Worm (Caenorhabditis elegans) whole organism, early embryonic: Measurements from ENCODE around the gene R52.6.

ENCODE experiments used
- B0310.2 ChIP-seq: sonication (generic microtip); optimal IDR thresholded peaks from 2 replicates; lab custom pipeline; 2016; ENCODE audit warnings: mild to moderate bottlenecking, missing genetic modification characterization, missing compliant biosample characterization
- F13C5.2 ChIP-seq: sonication (generic microtip); optimal IDR thresholded peaks from 2 replicates; lab custom pipeline; 2017; ENCODE audit warnings: mild to moderate bottlenecking, missing genetic modification characterization, inconsistent platforms, missing compliant biosample characterization
- aly-1 ChIP-seq: sonication (generic microtip); optimal IDR thresholded peaks from 2 replicates; lab custom pipeline; 2016; ENCODE audit warnings: missing genetic modification characterization, missing compliant biosample characterization
- ama-1 ChIP-seq: fragments of 150-350 bp; optimal IDR thresholded peaks from 2 replicates; lab custom pipeline; 2014
- ceh-13 ChIP-seq: fragments of 200-800 bp; sonication (Bioruptor generic); optimal IDR thresholded peaks from 2 replicates; lab custom pipeline; 2018; ENCODE audit warnings: mild to moderate bottlenecking, missing genetic modification characterization, missing compliant biosample characterization
- ceh-36 ChIP-seq: sonication (generic microtip); optimal IDR thresholded peaks from 2 replicates; lab custom pipeline; 2016; ENCODE audit warnings: missing genetic modification characterization, inconsistent platforms, missing compliant biosample characterization
- ets-7 ChIP-seq: sonication (generic microtip); optimal IDR thresholded peaks from 2 replicates; lab custom pipeline; 2016; ENCODE audit warnings: missing genotype, missing genetic modification characterization, missing compliant biosample characterization
- flt-1 ChIP-seq: fragments of 200-800 bp; sonication (Bioruptor generic); IDR thresholded peaks from 2 replicates; pipeline ENCODE4 v1.3.6; 2022; ENCODE audit warnings: missing genetic modification characterization, missing compliant biosample characterization
- hmbx-1 ChIP-seq: sonication (generic microtip); optimal IDR thresholded peaks from 2 replicates; lab custom pipeline; 2016; ENCODE audit warnings: mild to moderate bottlenecking, missing genetic modification characterization, missing compliant biosample characterization
- hmg-4 ChIP-seq: fragments of 200-800 bp; sonication (Bioruptor generic); optimal IDR thresholded peaks from 2 replicates; lab custom pipeline; 2018; ENCODE audit warnings: mild to moderate bottlenecking, missing genetic modification characterization, missing compliant biosample characterization
- hnd-1 ChIP-seq: sonication (generic microtip); optimal IDR thresholded peaks from 2 replicates; lab custom pipeline; 2016; ENCODE audit warnings: missing genetic modification characterization, missing compliant biosample characterization
- pes-1 ChIP-seq: fragments of 200-800 bp; sonication (Bioruptor generic); IDR thresholded peaks from 2 replicates; pipeline ENCODE4 v1.3.6; 2022; ENCODE audit warnings: missing genetic modification reagents, missing genetic modification characterization, missing compliant biosample characterization
- scrt-1 ChIP-seq: fragments of 200-800 bp; sonication (Bioruptor generic); IDR thresholded peaks from 2 replicates; pipeline ENCODE4 v1.3.6; 2022; ENCODE audit warnings: missing genetic modification characterization, missing compliant biosample characterization
- sea-1 ChIP-seq: fragments of 200-800 bp; sonication (Bioruptor generic); conservative IDR thresholded peaks from 2 replicates; pipeline ENCODE4 v1.3.6; 2022; ENCODE audit warnings: missing genetic modification characterization, missing compliant biosample characterization
- tbx-11 ChIP-seq: fragments of 200-800 bp; sonication (Bioruptor generic); IDR thresholded peaks from 2 replicates; pipeline ENCODE4 v1.3.6; 2022; ENCODE audit warnings: missing genetic modification characterization, missing compliant biosample characterization
- tbx-37 ChIP-seq: fragments of 200-800 bp; sonication (Bioruptor generic); conservative IDR thresholded peaks from 2 replicates; pipeline ENCODE4 v1.3.6; 2022; ENCODE audit warnings: missing genetic modification reagents, missing genetic modification characterization, missing compliant biosample characterization
- tra-4 ChIP-seq: sonication (generic microtip); optimal IDR thresholded peaks from 2 replicates; lab custom pipeline; 2017; ENCODE audit warnings: missing genetic modification characterization, missing compliant biosample characterization

The R52.6 gene

DNA sequence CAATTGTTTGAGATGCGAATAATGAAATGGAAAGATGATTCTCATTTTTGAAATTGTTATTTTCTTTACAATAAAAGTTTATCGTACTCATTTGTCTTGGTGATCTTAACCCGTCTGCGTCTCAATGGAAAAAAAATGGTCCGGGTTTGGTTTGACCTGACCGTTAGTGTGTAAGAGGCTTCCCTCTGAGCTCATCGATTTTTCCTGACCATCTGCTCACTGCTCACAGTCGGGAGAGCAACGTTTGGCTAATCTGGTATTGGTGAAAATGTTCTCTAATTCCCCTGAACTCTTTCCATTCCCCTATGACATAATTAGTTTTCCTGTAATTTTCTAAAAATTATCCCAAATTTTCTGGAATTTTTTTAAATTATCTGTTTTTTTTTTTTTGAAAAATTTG, 26.1 kb upstream of the R52.6 start:
- no peak for TF ChIP-seq ceh-36 (tag; lab: Kevin White, UChicago)

DNA sequence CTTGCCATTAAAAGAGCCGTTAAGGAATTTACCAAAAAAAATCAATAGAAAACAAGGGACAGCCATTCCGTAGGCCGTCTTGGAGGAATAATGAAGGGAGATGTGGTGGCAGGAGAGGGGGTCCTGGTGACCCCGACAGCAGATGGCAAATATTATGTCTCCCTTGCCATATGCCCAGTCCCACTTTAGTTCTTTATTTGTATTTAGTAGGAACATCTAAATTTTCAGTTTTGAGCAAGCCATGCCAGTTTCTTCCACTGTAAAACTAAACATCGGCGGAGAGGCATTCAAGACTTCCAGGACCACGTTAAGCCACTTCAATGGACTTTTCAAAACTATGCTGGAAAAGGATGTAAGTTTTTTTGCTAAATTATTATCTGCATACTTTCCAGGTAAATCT, 24.4 kb upstream of the R52.6 start, which contains the start of gene C40A11.4:
Gene C40A11.4, plus strand, starts transcription at position 188 of the 400 bp plus-strand sequence.
- TF ChIP-seq tra-4 (tag; lab: Kevin White, UChicago) (no peak), scrt-1 (GFP tag; lab: Robert Waterston, UW) (no peak), ama-1 (lab: Kevin White, UChicago) (no peak), hmbx-1 (tag; lab: Kevin White, UChicago) (no peak), flt-1 (GFP tag; lab: Robert Waterston, UW) (no peak), aly-1 (no peak), ceh-36 (tag; lab: Kevin White, UChicago) (no peak), F13C5.2 (tag; lab: Kevin White, UChicago) (no peak), tbx-11 (GFP tag; lab: Robert Waterston, UW) (no peak), B0310.2 (tag; lab: Kevin White, UChicago) (no peak), sea-1 (GFP tag; lab: Robert Waterston, UW) (no peak), hmg-4 (GFP tag; lab: Kevin White, UChicago) (no peak), ets-7 (tag; lab: Kevin White, UChicago) (no peak), ceh-13 (GFP tag; lab: Kevin White, UChicago) (no peak), tbx-37 (GFP tag; lab: Robert Waterston, UW) (no peak), pes-1 (GFP tag; lab: Robert Waterston, UW) (no peak), hnd-1 (tag; lab: Kevin White, UChicago) (no peak)

DNA sequence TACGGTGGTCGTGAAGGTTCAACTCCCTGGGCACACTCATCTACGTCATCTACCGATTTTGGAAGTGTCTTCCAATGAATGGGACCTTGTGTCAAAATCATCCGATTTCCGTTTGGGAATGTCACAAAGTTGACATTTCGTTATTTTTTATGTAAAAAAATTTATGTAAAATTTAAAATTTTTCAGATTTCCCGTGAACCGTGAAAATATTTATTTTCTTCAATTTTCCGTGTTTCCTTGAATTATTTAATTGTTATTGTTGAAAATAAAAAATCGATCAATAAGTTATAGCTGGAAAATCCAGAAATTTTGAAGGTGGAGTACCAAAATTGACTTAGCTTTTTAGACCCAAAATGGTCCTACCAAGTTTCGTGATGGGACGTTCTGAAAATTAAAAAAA, 22.8 kb upstream of the R52.6 start, which contains the start of gene hpo-7:
Gene hpo-7, minus strand, starts transcription at position 101 of the 400 bp plus-strand sequence.
- TF ChIP-seq tra-4 (tag; lab: Kevin White, UChicago) (no peak), ets-7 (tag; lab: Kevin White, UChicago) (no peak), hmbx-1 (tag; lab: Kevin White, UChicago) (no peak), ceh-13 (GFP tag; lab: Kevin White, UChicago) (no peak), pes-1 (GFP tag; lab: Robert Waterston, UW) (no peak), aly-1 (no peak), scrt-1 (GFP tag; lab: Robert Waterston, UW) (no peak), ama-1 (lab: Kevin White, UChicago) (no peak), B0310.2 (tag; lab: Kevin White, UChicago) (no peak), hmg-4 (GFP tag; lab: Kevin White, UChicago) (no peak), flt-1 (GFP tag; lab: Robert Waterston, UW) (no peak), ceh-36 (tag; lab: Kevin White, UChicago) (no peak), tbx-11 (GFP tag; lab: Robert Waterston, UW) (no peak), sea-1 (GFP tag; lab: Robert Waterston, UW) (no peak), hnd-1 (tag; lab: Kevin White, UChicago) (no peak), tbx-37 (GFP tag; lab: Robert Waterston, UW) (no peak), F13C5.2 (tag; lab: Kevin White, UChicago) (no peak)

DNA sequence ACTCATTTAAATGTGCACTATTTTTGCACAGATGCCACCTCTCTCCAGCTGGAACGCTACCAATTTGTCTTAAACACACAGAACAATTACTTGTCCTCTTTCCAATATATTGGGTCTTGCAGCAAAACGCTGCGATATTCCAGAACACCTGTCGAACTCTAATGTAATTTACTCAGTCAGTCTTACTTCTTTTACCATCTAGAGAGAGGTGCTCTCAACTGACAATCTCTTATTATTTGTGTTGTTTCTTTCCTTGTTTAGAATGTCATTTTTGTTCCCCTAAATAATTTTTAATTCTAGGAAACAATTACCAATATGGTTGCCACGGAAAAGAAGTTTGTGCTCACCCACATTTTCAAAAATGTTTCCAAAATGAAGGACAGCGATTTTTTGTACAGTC, 17.9 kb upstream of the R52.6 start, which contains the start of gene sdz-28:
Gene sdz-28, plus strand, starts transcription at position 301 of the 400 bp plus-strand sequence.
- no peak for TF ChIP-seq ets-7 (tag; lab: Kevin White, UChicago)
- no peak for TF ChIP-seq ceh-36 (tag; lab: Kevin White, UChicago)
- no peak for TF ChIP-seq F13C5.2 (tag; lab: Kevin White, UChicago)
- TF ChIP-seq ceh-13 (GFP tag; lab: Kevin White, UChicago), result no peak
- no peak for TF ChIP-seq sea-1 (GFP tag; lab: Robert Waterston, UW)
- no peak for TF ChIP-seq B0310.2 (tag; lab: Kevin White, UChicago)
- no peak for TF ChIP-seq scrt-1 (GFP tag; lab: Robert Waterston, UW)
- no peak for TF ChIP-seq hnd-1 (tag; lab: Kevin White, UChicago)
- no peak for TF ChIP-seq hmbx-1 (tag; lab: Kevin White, UChicago)
- TF ChIP-seq pes-1 (GFP tag; lab: Robert Waterston, UW), result no peak
- no peak for TF ChIP-seq hmg-4 (GFP tag; lab: Kevin White, UChicago)
- no peak for TF ChIP-seq ama-1 (lab: Kevin White, UChicago)
- TF ChIP-seq tbx-37 (GFP tag; lab: Robert Waterston, UW), result no peak
- no peak for TF ChIP-seq tra-4 (tag; lab: Kevin White, UChicago)
- TF ChIP-seq flt-1 (GFP tag; lab: Robert Waterston, UW), result no peak
- TF ChIP-seq tbx-11 (GFP tag; lab: Robert Waterston, UW), result no peak
- TF ChIP-seq aly-1, result no peak

DNA sequence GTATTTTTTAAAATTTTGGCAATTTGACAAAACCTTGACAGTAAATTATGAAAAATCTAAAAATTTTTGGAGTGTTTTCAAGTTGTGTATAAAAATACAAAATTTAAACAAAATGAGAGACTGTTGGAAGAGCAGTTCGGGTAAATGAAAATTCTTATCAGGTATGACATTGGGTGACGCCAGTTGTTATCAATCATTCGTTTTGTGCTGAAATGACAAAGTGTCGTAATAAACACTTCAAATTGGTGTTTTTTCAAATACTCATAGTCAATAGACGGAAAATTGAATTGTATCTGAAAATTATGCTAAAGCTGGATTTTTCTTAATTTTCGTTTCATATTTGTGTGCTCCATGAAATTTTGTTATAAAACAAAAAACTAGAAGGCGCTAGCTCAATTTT, 9.9 kb upstream of the R52.6 start:
- TF ChIP-seq ama-1 (lab: Kevin White, UChicago) (no peak), ets-7 (tag; lab: Kevin White, UChicago) (no peak), ceh-13 (GFP tag; lab: Kevin White, UChicago) (no peak), flt-1 (GFP tag; lab: Robert Waterston, UW) (no peak), tbx-37 (GFP tag; lab: Robert Waterston, UW) (no peak), pes-1 (GFP tag; lab: Robert Waterston, UW) (no peak), scrt-1 (GFP tag; lab: Robert Waterston, UW) (no peak), hmbx-1 (tag; lab: Kevin White, UChicago) (no peak), hmg-4 (GFP tag; lab: Kevin White, UChicago) (no peak), F13C5.2 (tag; lab: Kevin White, UChicago) (no peak), tra-4 (tag; lab: Kevin White, UChicago) (no peak), aly-1 (no peak), sea-1 (GFP tag; lab: Robert Waterston, UW) (no peak), B0310.2 (tag; lab: Kevin White, UChicago) (no peak)

DNA sequence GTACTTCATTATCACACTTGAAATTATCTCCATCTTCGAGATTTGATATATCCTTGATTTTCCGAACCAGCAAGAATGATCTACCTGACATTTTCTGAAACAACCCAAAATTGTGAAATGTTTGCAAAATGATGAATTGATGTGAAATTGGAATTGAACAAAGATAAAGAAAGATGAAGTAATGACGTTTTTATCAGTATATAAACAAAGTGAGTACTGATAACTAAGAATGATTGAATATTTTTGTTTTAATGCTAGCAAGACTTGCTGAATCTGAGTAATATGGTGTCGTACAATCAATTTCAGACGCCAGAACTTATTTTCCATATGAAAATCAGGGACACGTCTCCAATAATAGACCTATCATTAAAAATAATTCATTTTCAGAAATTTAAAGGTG, 9.2 kb upstream of the R52.6 start, which contains the start of gene math-37:
Gene math-37, minus strand, starts transcription at position 101 of the 400 bp plus-strand sequence.
- TF ChIP-seq hmbx-1 (tag; lab: Kevin White, UChicago) (no peak), ceh-36 (tag; lab: Kevin White, UChicago) (no peak), sea-1 (GFP tag; lab: Robert Waterston, UW) (no peak), aly-1 (no peak), tbx-11 (GFP tag; lab: Robert Waterston, UW) (no peak), tbx-37 (GFP tag; lab: Robert Waterston, UW) (no peak), hnd-1 (tag; lab: Kevin White, UChicago) (no peak), ama-1 (lab: Kevin White, UChicago) (no peak), pes-1 (GFP tag; lab: Robert Waterston, UW) (no peak), B0310.2 (tag; lab: Kevin White, UChicago) (no peak), F13C5.2 (tag; lab: Kevin White, UChicago) (no peak), ets-7 (tag; lab: Kevin White, UChicago) (no peak), flt-1 (GFP tag; lab: Robert Waterston, UW) (no peak), ceh-13 (GFP tag; lab: Kevin White, UChicago) (no peak), scrt-1 (GFP tag; lab: Robert Waterston, UW) (no peak)
